Worm (Caenorhabditis elegans) whole organism, L2 larva: ENCODE results near the gene T14B4.20.

Experiments used
- ama-1 ChIP-seq: fragments of 150-350 bp; optimal IDR thresholded peaks from 2 replicates; lab custom pipeline; 2018; ENCODE audit warnings: inconsistent platforms
- ceh-82 ChIP-seq: fragments of 150-350 bp; optimal IDR thresholded peaks from 2 replicates; lab custom pipeline; 2014; ENCODE audit warnings: missing biosample characterization, missing genetic modification characterization
- fos-1 ChIP-seq: fragments of 150-350 bp; optimal IDR thresholded peaks from 2 replicates; lab custom pipeline; 2014; ENCODE audit warnings: missing biosample characterization, missing genetic modification characterization
- nhr-77 ChIP-seq: fragments of 150-350 bp; optimal IDR thresholded peaks from 2 replicates; lab custom pipeline; 2014; ENCODE audit warnings: missing biosample characterization, missing genetic modification characterization
- unc-55 ChIP-seq: fragments of 150-350 bp; sonication (generic microtip); optimal IDR thresholded peaks from 3 replicates; lab custom pipeline; 2014; ENCODE audit warnings: missing biosample characterization, missing genetic modification reagents, missing genetic modification characterization

DNA sequence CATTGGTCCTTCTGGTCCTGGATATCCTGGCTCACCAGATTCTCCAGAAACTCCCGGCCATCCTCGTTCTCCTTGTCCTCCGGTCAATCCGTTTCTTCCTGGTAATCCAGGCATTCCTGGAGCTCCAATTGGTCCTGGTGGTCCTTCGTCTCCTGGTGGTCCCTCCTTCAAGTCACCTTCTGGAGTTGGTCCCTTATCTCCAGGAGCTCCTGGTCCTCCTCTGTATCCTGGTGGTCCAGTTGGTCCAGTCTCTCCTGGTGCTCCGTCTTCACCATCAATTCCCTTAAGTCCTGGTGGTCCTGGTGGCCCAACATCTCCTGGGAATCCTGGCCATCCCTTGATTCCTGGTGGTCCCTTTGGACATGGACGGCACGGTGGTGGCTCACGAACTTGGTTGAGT is 6.1 kb upstream of the T14B4.20 start:
- TF ChIP-seq fos-1 (no peak), unc-55 (no peak), ama-1 (lab: Kevin White, UChicago) (no peak), ceh-82 (tag; lab: Kevin White, UChicago) (no peak), nhr-77 (no peak)
